Fruit fly (Drosophila melanogaster) whole organism, embryonic: Measurements from ENCODE around the gene nudC.

Experiments used
- Blimp-1 ChIP-seq: fragments of 200-800 bp; sonication (Bioruptor generic); optimal IDR thresholded peaks from 3 replicates; lab custom pipeline; 2018; ENCODE audit warnings: missing biosample characterization, missing genetic modification characterization, mild to moderate bottlenecking, moderate library complexity, missing genetic modification reagents
- CG10462 ChIP-seq: fragments of 200-800 bp; sonication (Bioruptor generic); optimal IDR thresholded peaks from 2 replicates; lab custom pipeline; 2016; ENCODE audit warnings: missing biosample characterization, missing genetic modification characterization
- CG11085 ChIP-seq: fragments of 200-800 bp; sonication (Bioruptor generic); IDR thresholded peaks from 2 replicates; pipeline ENCODE4 v1.3.6; 2022; ENCODE audit warnings: missing biosample characterization, missing genetic modification characterization
- CG13424 ChIP-seq: fragments of 200-800 bp; sonication (Bioruptor generic); optimal IDR thresholded peaks from 2 replicates; lab custom pipeline; 2019; ENCODE audit warnings: missing biosample characterization, mild to moderate bottlenecking, missing genetic modification characterization, moderate library complexity
- CG14014 ChIP-seq: fragments of 200-800 bp; sonication (Bioruptor generic); IDR thresholded peaks from 2 replicates; pipeline ENCODE4 v1.3.6; 2022; ENCODE audit warnings: missing biosample characterization, missing genetic modification characterization
- CG15011 ChIP-seq: fragments of 200-800 bp; sonication (Bioruptor generic); optimal IDR thresholded peaks from 3 replicates; lab custom pipeline; 2018; ENCODE audit warnings: missing biosample characterization, mild to moderate bottlenecking, missing genetic modification characterization
- CG2199 ChIP-seq: fragments of 200-800 bp; sonication (Bioruptor generic); IDR thresholded peaks from 3 replicates; pipeline ENCODE4 v1.3.6; 2022; ENCODE audit warnings: missing biosample characterization, missing genetic modification characterization
- CG2678 ChIP-seq: fragments of 200-800 bp; sonication (Bioruptor generic); optimal IDR thresholded peaks from 3 replicates; lab custom pipeline; 2019; ENCODE audit warnings: missing biosample characterization, mild to moderate bottlenecking, missing genetic modification characterization, moderate library complexity
- CG3163 ChIP-seq: fragments of 200-800 bp; sonication (Bioruptor generic); optimal IDR thresholded peaks from 3 replicates; lab custom pipeline; 2016; ENCODE audit warnings: missing biosample characterization, missing genetic modification characterization
- CG3726 ChIP-seq: fragments of 200-800 bp; sonication (Bioruptor generic); IDR thresholded peaks from 3 replicates; pipeline ENCODE4, ENCODE4 v1.3.6; 2022; ENCODE audit warnings: missing biosample characterization, missing genetic modification characterization
- CG4328 ChIP-seq: fragments of 200-800 bp; sonication (Bioruptor generic); optimal IDR thresholded peaks from 3 replicates; lab custom pipeline; 2017; ENCODE audit warnings: missing biosample characterization, missing genetic modification reagents, missing genetic modification characterization
- CG4730 ChIP-seq: fragments of 200-800 bp; sonication (Bioruptor generic); IDR thresholded peaks from 2 replicates; pipeline ENCODE4 v1.3.6; 2022; ENCODE audit warnings: missing biosample characterization, missing genetic modification characterization
- CG6765 ChIP-seq: fragments of 200-800 bp; sonication (Bioruptor generic); optimal IDR thresholded peaks from 3 replicates; lab custom pipeline; 2017; ENCODE audit warnings: missing biosample characterization, mild to moderate bottlenecking, missing genetic modification characterization
- CG7271 ChIP-seq: fragments of 200-800 bp; sonication (Bioruptor generic); optimal IDR thresholded peaks from 2 replicates; lab custom pipeline; 2018; ENCODE audit warnings: missing biosample characterization, mild to moderate bottlenecking, missing genetic modification characterization, moderate library complexity
- CG9932 ChIP-seq: fragments of 200-800 bp; sonication (Bioruptor generic); IDR thresholded peaks from 2 replicates; pipeline ENCODE4 v1.3.6; 2022; ENCODE audit warnings: missing biosample characterization, missing genetic modification characterization
- Camta ChIP-seq: fragments of 200-800 bp; sonication (Bioruptor generic); optimal IDR thresholded peaks from 2 replicates; lab custom pipeline; 2016; ENCODE audit warnings: missing biosample characterization, missing genetic modification characterization
- Dek ChIP-seq: fragments of 200-800 bp; sonication (Bioruptor generic); optimal IDR thresholded peaks from 3 replicates; lab custom pipeline; 2019; ENCODE audit warnings: missing biosample characterization, mild to moderate bottlenecking, missing genetic modification characterization, moderate library complexity
- Dfd ChIP-seq, 2 experiments: fragments of >200 bp; optimal IDR thresholded peaks; 2 replicates each; lab custom pipeline; 2017; ENCODE audit warnings: missing biosample characterization in 2 of 2, missing genetic modification characterization in 2 of 2
- Doc2 ChIP-seq: fragments of 200-800 bp; sonication (Bioruptor generic); IDR thresholded peaks from 2 replicates; pipeline ENCODE4 v1.3.6; 2022; ENCODE audit warnings: missing biosample characterization, missing genetic modification characterization
- Ets65A ChIP-seq: fragments of 200-800 bp; sonication (Bioruptor generic); peaks from one replicate; lab custom pipeline; 2016; ENCODE audit warnings: missing biosample characterization, missing genetic modification characterization
- Fer2 ChIP-seq: fragments of 200-800 bp; sonication (Bioruptor generic); optimal IDR thresholded peaks from 2 replicates; lab custom pipeline; 2018; ENCODE audit warnings: missing biosample characterization, mild to moderate bottlenecking, missing genetic modification characterization, moderate library complexity
- GATAe ChIP-seq: fragments of 200-800 bp; sonication (Bioruptor generic); conservative IDR thresholded peaks from 2 replicates; pipeline ENCODE4 v1.3.6; 2022; ENCODE audit warnings: missing biosample characterization, missing genetic modification characterization
- Gsc ChIP-seq: fragments of 200-800 bp; sonication (Bioruptor generic); IDR thresholded peaks from 2 replicates; pipeline ENCODE4 v1.3.6; 2022; ENCODE audit warnings: missing biosample characterization, missing genetic modification characterization
- Hsf ChIP-seq: fragments of 200-800 bp; sonication (Bioruptor generic); optimal IDR thresholded peaks from 3 replicates; lab custom pipeline; 2016; ENCODE audit warnings: missing biosample characterization, missing genetic modification characterization
- Meics ChIP-seq: fragments of 200-800 bp; sonication (Bioruptor generic); optimal IDR thresholded peaks from 2 replicates; lab custom pipeline; 2017; ENCODE audit warnings: missing biosample characterization, mild to moderate bottlenecking, missing genetic modification characterization
- NC2α ChIP-seq: fragments of 200-800 bp; sonication (Bioruptor generic); optimal IDR thresholded peaks from 2 replicates; lab custom pipeline; 2016; ENCODE audit warnings: missing biosample characterization, missing genetic modification characterization
- NK7.1 ChIP-seq: fragments of 200-800 bp; sonication (Bioruptor generic); optimal IDR thresholded peaks from 3 replicates; lab custom pipeline; 2016; ENCODE audit warnings: missing biosample characterization, missing genetic modification characterization
- Oaz ChIP-seq: fragments of 200-800 bp; sonication (Bioruptor generic); IDR thresholded peaks from 2 replicates; pipeline ENCODE4 v1.3.6; 2022; ENCODE audit warnings: missing biosample characterization, missing genetic modification characterization
- PHDP ChIP-seq: fragments of 200-800 bp; sonication (Bioruptor generic); optimal IDR thresholded peaks from 3 replicates; lab custom pipeline; 2018; ENCODE audit warnings: missing biosample characterization, mild to moderate bottlenecking, missing genetic modification characterization, moderate library complexity
- Usf ChIP-seq: fragments of 200-800 bp; sonication (Bioruptor generic); optimal IDR thresholded peaks from 2 replicates; lab custom pipeline; 2017; ENCODE audit warnings: missing genotype, missing biosample characterization, missing genetic modification characterization
- ac ChIP-seq: fragments of 200-800 bp; sonication (Bioruptor generic); optimal IDR thresholded peaks from 3 replicates; lab custom pipeline; 2017; ENCODE audit warnings: missing biosample characterization, mild to moderate bottlenecking, missing genetic modification characterization
- ap ChIP-seq: fragments of 200-800 bp; sonication (Bioruptor generic); IDR thresholded peaks from 2 replicates; pipeline ENCODE4 v1.3.6; 2022; ENCODE audit warnings: missing biosample characterization, missing genetic modification characterization
- ato ChIP-seq: fragments of 200-800 bp; sonication (Bioruptor generic); IDR thresholded peaks from 2 replicates; pipeline ENCODE4 v1.3.6; 2022; ENCODE audit warnings: missing biosample characterization, missing genetic modification characterization; ENCODE audit not compliant: partially characterized antibody
- bbx ChIP-seq: fragments of 200-800 bp; sonication (Bioruptor generic); IDR thresholded peaks from 2 replicates; pipeline ENCODE4 v1.3.6; 2022; ENCODE audit warnings: missing biosample characterization, missing genetic modification characterization; ENCODE audit not compliant: partially characterized antibody
- bigmax ChIP-seq: fragments of 200-800 bp; sonication (Bioruptor generic); optimal IDR thresholded peaks from 2 replicates; lab custom pipeline; 2018; ENCODE audit warnings: missing biosample characterization, mild to moderate bottlenecking, missing genetic modification characterization
- corto ChIP-seq: fragments of 200-800 bp; sonication (Bioruptor generic); optimal IDR thresholded peaks from 2 replicates; lab custom pipeline; 2016; ENCODE audit warnings: missing biosample characterization, mild to moderate bottlenecking, missing genetic modification characterization, moderate library complexity
- crc ChIP-seq: fragments of 200-800 bp; sonication (Bioruptor generic); optimal IDR thresholded peaks from 2 replicates; lab custom pipeline; 2016; ENCODE audit warnings: missing biosample characterization, missing genetic modification characterization
- cwo ChIP-seq: fragments of 200-800 bp; sonication (Bioruptor generic); optimal IDR thresholded peaks from 3 replicates; lab custom pipeline; 2017; ENCODE audit warnings: missing biosample characterization, missing genetic modification characterization, mild to moderate bottlenecking, moderate library complexity, missing genetic modification reagents
- danr ChIP-seq: fragments of 200-800 bp; sonication (Bioruptor generic); IDR thresholded peaks from 2 replicates; pipeline ENCODE4 v1.3.6; 2022; ENCODE audit warnings: missing biosample characterization, missing genetic modification characterization
- disco-r ChIP-seq: fragments of 200-800 bp; sonication (Bioruptor generic); optimal IDR thresholded peaks from 2 replicates; lab custom pipeline; 2016; ENCODE audit warnings: missing biosample characterization, missing genetic modification characterization
- eve ChIP-seq, 2 experiments: fragments of >200 bp; optimal IDR thresholded peaks; 2 replicates each; lab custom pipeline; 2017; ENCODE audit warnings: missing biosample characterization in 2 of 2, missing genetic modification characterization in 2 of 2
- gcm ChIP-seq: fragments of 200-800 bp; sonication (Bioruptor generic); optimal IDR thresholded peaks from 2 replicates; lab custom pipeline; 2019; ENCODE audit warnings: missing biosample characterization, mild to moderate bottlenecking, missing genetic modification characterization, moderate library complexity
- ind ChIP-seq: fragments of 200-800 bp; sonication (Bioruptor generic); optimal IDR thresholded peaks from 3 replicates; lab custom pipeline; 2016; ENCODE audit warnings: missing biosample characterization, missing genetic modification characterization
- lab ChIP-seq: fragments of 200-800 bp; sonication (Bioruptor generic); optimal IDR thresholded peaks from 3 replicates; lab custom pipeline; 2017; ENCODE audit warnings: missing biosample characterization, missing genetic modification characterization, mild to moderate bottlenecking, moderate library complexity, missing genetic modification reagents
- pb ChIP-seq: fragments of 200-800 bp; sonication (Bioruptor generic); optimal IDR thresholded peaks from 3 replicates; lab custom pipeline; 2016; ENCODE audit warnings: missing biosample characterization, missing genetic modification characterization
- scrt ChIP-seq: fragments of 200-800 bp; sonication (Bioruptor generic); optimal IDR thresholded peaks from 2 replicates; lab custom pipeline; 2018; ENCODE audit warnings: missing biosample characterization, mild to moderate bottlenecking, missing genetic modification characterization, moderate library complexity
- sqz ChIP-seq: fragments of 200-800 bp; sonication (Bioruptor generic); optimal IDR thresholded peaks from 3 replicates; lab custom pipeline; 2018; ENCODE audit warnings: missing biosample characterization, mild to moderate bottlenecking, missing genetic modification characterization
- tll ChIP-seq, 2 experiments: fragments of 200-800 bp in 1 of 2; fragments of >200 bp in 1 of 2; sonication (Bioruptor generic) in 1 of 2; optimal IDR thresholded peaks; 2 replicates each; lab custom pipeline; 2017 to 2019; ENCODE audit warnings: missing biosample characterization in 2 of 2, missing genetic modification characterization in 2 of 2, mild to moderate bottlenecking in 1 of 2, moderate library complexity in 1 of 2
- vnd ChIP-seq: fragments of 200-800 bp; sonication (Bioruptor generic); IDR thresholded peaks from 3 replicates; pipeline ENCODE4 v1.3.6; 2022; ENCODE audit warnings: missing biosample characterization, missing genetic modification characterization; ENCODE audit not compliant: partially characterized antibody
- zen ChIP-seq: fragments of 200-800 bp; sonication (Bioruptor generic); optimal IDR thresholded peaks from 3 replicates; lab custom pipeline; 2018; ENCODE audit warnings: missing biosample characterization, mild to moderate bottlenecking, missing genetic modification characterization, moderate library complexity

The nudC gene

DNA sequence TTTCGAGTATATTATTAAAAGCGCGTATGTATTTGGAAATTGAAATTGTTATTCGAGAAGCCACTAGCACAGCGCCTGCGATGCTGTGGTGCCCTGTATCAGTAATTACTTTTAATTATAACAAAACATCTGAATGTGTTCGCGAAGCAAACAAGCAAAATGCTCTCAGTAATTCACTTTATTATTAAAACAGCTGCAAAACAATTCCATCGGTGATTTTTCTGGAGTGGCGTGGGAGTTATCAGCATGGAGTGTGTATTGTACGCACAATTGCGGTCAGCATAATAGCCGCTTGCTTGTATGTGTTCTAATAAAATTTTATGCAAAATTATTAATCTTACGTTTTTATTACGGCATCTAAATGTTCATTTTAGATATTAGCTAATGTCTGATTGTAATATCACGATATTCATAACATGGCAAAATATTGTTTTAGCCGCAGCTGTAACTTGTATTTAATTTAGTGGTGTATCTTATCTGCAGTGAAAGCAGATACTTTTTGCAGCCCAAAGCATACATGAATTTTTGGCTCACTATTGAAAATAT lies 22.5 kb upstream of the nudC start (continued):
- TF ChIP-seq gcm (GFP tag; lab: Kevin White, UChicago), result peak; percentile 37
- TF ChIP-seq Hsf (GFP tag; lab: Kevin White, UChicago), result peak; percentile 74
- peak; percentile 33; the same call in 1 of the 2 replicates for TF ChIP-seq danr
- TF ChIP-seq pb, result no peak
- no peak for TF ChIP-seq lab (GFP tag; lab: Kevin White, UChicago)
- TF ChIP-seq GATAe (GFP tag; lab: Robert Waterston, UW), result peak; percentile 39; the same call in 1 of the 2 replicates
- peak; percentile 54 for TF ChIP-seq Dek (tag; lab: Kevin White, UChicago)
- no peak for TF ChIP-seq Doc2 (GFP tag; lab: Robert Waterston, UW)
- 0 out of 2 replicates have a peak, but pooled peaks have one; percentile 31 for TF ChIP-seq CG11085
- TF ChIP-seq NC2α (GFP tag; lab: Kevin White, UChicago), result no peak
- TF ChIP-seq bbx (GFP tag; lab: Robert Waterston, UW), result no peak
- 0 out of 2 replicates have a peak, but pooled peaks have one; percentile 37 for TF ChIP-seq Gsc (GFP tag; lab: Robert Waterston, UW)
- peak; percentile 74 for TF ChIP-seq ind (GFP tag; lab: Kevin White, UChicago)
- no peak for TF ChIP-seq Usf (GFP tag; lab: Kevin White, UChicago)
- peak; percentile 8 for TF ChIP-seq NK7.1 (GFP tag; lab: Kevin White, UChicago)
- no peak for TF ChIP-seq scrt (GFP tag; lab: Kevin White, UChicago)
- peak; percentile 34 for TF ChIP-seq corto
- TF ChIP-seq CG2199 (GFP tag; lab: Robert Waterston, UW), result no peak
- TF ChIP-seq ato (GFP tag; lab: Robert Waterston, UW), result no peak
- peak; percentile 58 for TF ChIP-seq crc (GFP tag; lab: Kevin White, UChicago)
- TF ChIP-seq Fer2 (tag; lab: Kevin White, UChicago), result no peak
- TF ChIP-seq CG6765 (GFP tag; lab: Kevin White, UChicago), result peak; percentile 52
- no peak for TF ChIP-seq Dfd (GFP tag; optimal IDR thresholded peaks at IDR 0.05; lab: Kevin White, UChicago)
- TF ChIP-seq CG13424, result peak; percentile 65
- no peak for TF ChIP-seq CG15011 (GFP tag; lab: Kevin White, UChicago)
- peak; percentile 65 for TF ChIP-seq ap
- no peak for TF ChIP-seq tll (GFP tag; optimal IDR thresholded peaks at IDR 0.05; lab: Kevin White, UChicago)
- TF ChIP-seq ac (GFP tag; lab: Kevin White, UChicago), result peak; percentile 5
- peak; percentile 74 for TF ChIP-seq CG4730 (GFP tag; lab: Robert Waterston, UW)
- no peak for TF ChIP-seq sqz (GFP tag; lab: Kevin White, UChicago)
- no peak for TF ChIP-seq Oaz
- no peak for TF ChIP-seq cwo (GFP tag; lab: Kevin White, UChicago)
- TF ChIP-seq Blimp-1 (GFP tag; lab: Kevin White, UChicago), result no peak
- peak; percentile 35 for TF ChIP-seq CG10462 (GFP tag; lab: Kevin White, UChicago)
- TF ChIP-seq bigmax (GFP tag; lab: Kevin White, UChicago), result no peak
- peak; percentile 95 for TF ChIP-seq Ets65A (GFP tag; lab: Kevin White, UChicago)
- TF ChIP-seq zen (tag; lab: Kevin White, UChicago), result peak; percentile 60
- peak; percentile 36 for TF ChIP-seq disco-r (GFP tag; lab: Kevin White, UChicago)
- no peak for TF ChIP-seq eve (GFP tag; optimal IDR thresholded peaks at IDR 0.05; lab: Kevin White, UChicago)
- no peak for TF ChIP-seq Meics (GFP tag; lab: Kevin White, UChicago)
- TF ChIP-seq CG14014, result peak; percentile 54; the same call in 1 of the 2 replicates
- TF ChIP-seq CG9932 (GFP tag; lab: Robert Waterston, UW), result 0 out of 2 replicates have a peak, but pooled peaks have one; percentile 18
- no peak for TF ChIP-seq vnd (GFP tag; lab: Robert Waterston, UW)
- TF ChIP-seq CG3163 (GFP tag; lab: Kevin White, UChicago), result no peak
- TF ChIP-seq CG2678, result no peak
- TF ChIP-seq PHDP (tag; lab: Kevin White, UChicago), result no peak
- TF ChIP-seq CG3726, result no peak
- TF ChIP-seq CG7271, result no peak
- TF ChIP-seq CG4328 (GFP tag; lab: Kevin White, UChicago), result no peak
- TF ChIP-seq Camta (GFP tag; lab: Kevin White, UChicago), result peak; percentile 45
